Fruit fly (Drosophila melanogaster) whole organism, embryonic: ENCODE results near the gene CG10383.

ENCODE experiments used
- Abd-B ChIP-seq: fragments of 200-800 bp; sonication (Bioruptor generic); optimal IDR thresholded peaks from 2 replicates; lab custom pipeline; 2018; ENCODE audit warnings: missing biosample characterization, mild to moderate bottlenecking, missing genetic modification characterization, moderate library complexity
- Antp ChIP-seq: fragments of 200-800 bp; sonication (Bioruptor generic); optimal IDR thresholded peaks from 3 replicates; lab custom pipeline; 2016; ENCODE audit warnings: missing biosample characterization, missing genetic modification characterization
- Atf-2 ChIP-seq: fragments of 200-800 bp; sonication (Bioruptor generic); optimal IDR thresholded peaks from 2 replicates; lab custom pipeline; 2016; ENCODE audit warnings: missing biosample characterization, missing genetic modification characterization
- BEAF-32 ChIP-seq: fragments of 200-800 bp; sonication (Bioruptor generic); optimal IDR thresholded peaks from 3 replicates; lab custom pipeline; 2017; ENCODE audit warnings: missing biosample characterization, missing genetic modification characterization, mild to moderate bottlenecking, moderate library complexity, missing genetic modification reagents
- CG11560 ChIP-seq: fragments of 200-800 bp; sonication (Bioruptor generic); IDR thresholded peaks from 3 replicates; pipeline ENCODE4 v1.3.6; 2022; ENCODE audit warnings: missing biosample characterization, missing genetic modification characterization
- CG11696 ChIP-seq: fragments of 200-800 bp; sonication (Bioruptor generic); IDR thresholded peaks from 2 replicates; pipeline ENCODE4 v1.3.6; 2022; ENCODE audit warnings: missing biosample characterization, missing genetic modification characterization
- CG12071 ChIP-seq: fragments of 200-800 bp; sonication (Bioruptor generic); optimal IDR thresholded peaks from 3 replicates; lab custom pipeline; 2018; ENCODE audit warnings: missing biosample characterization, mild to moderate bottlenecking, missing genetic modification characterization
- CG12659 ChIP-seq: fragments of 200-800 bp; sonication (Bioruptor generic); optimal IDR thresholded peaks from 3 replicates; lab custom pipeline; 2017; ENCODE audit warnings: mild to moderate bottlenecking, missing biosample characterization, missing genetic modification reagents, missing genetic modification characterization
- CG12744 ChIP-seq: fragments of 200-800 bp; sonication (Bioruptor generic); optimal IDR thresholded peaks from 2 replicates; lab custom pipeline; 2016; ENCODE audit warnings: missing biosample characterization, missing genetic modification characterization
- CG12942 ChIP-seq: fragments of 200-800 bp; sonication (Bioruptor generic); optimal IDR thresholded peaks from 3 replicates; lab custom pipeline; 2016; ENCODE audit warnings: missing biosample characterization, missing genetic modification characterization
- CG13296 ChIP-seq: fragments of 200-800 bp; sonication (Bioruptor generic); optimal IDR thresholded peaks from 3 replicates; lab custom pipeline; 2018; ENCODE audit warnings: missing biosample characterization, mild to moderate bottlenecking, missing genetic modification characterization
- CG15073 ChIP-seq: fragments of 200-800 bp; sonication (Bioruptor generic); optimal IDR thresholded peaks from 2 replicates; lab custom pipeline; 2016; ENCODE audit warnings: missing biosample characterization, missing genetic modification characterization
- CG16779 ChIP-seq: fragments of 200-800 bp; sonication (Bioruptor generic); IDR thresholded peaks from 2 replicates; pipeline ENCODE4 v1.3.6; 2022; ENCODE audit warnings: missing biosample characterization, missing genetic modification characterization
- CG18262 ChIP-seq: fragments of 200-800 bp; optimal IDR thresholded peaks from 3 replicates; lab custom pipeline; 2019; ENCODE audit warnings: missing biosample characterization, mild to moderate bottlenecking, missing genetic modification characterization, moderate library complexity
- CG2116 ChIP-seq: fragments of 200-800 bp; sonication (Bioruptor generic); optimal IDR thresholded peaks from 3 replicates; lab custom pipeline; 2018; ENCODE audit warnings: missing biosample characterization, mild to moderate bottlenecking, missing genetic modification characterization
- CG2120 ChIP-seq: fragments of 200-800 bp; sonication (Bioruptor generic); optimal IDR thresholded peaks from 3 replicates; lab custom pipeline; 2016; ENCODE audit warnings: missing biosample characterization, missing genetic modification characterization
- CG30403 ChIP-seq: fragments of 200-800 bp; sonication (Bioruptor generic); optimal IDR thresholded peaks from 3 replicates; lab custom pipeline; 2016; ENCODE audit warnings: missing biosample characterization, missing genetic modification characterization
- CG3065 ChIP-seq: fragments of 200-800 bp; sonication (Bioruptor generic); optimal IDR thresholded peaks from 2 replicates; lab custom pipeline; 2016; ENCODE audit warnings: missing biosample characterization, missing genetic modification characterization
- CG3281 ChIP-seq: fragments of 200-800 bp; sonication (Bioruptor generic); optimal IDR thresholded peaks from 3 replicates; lab custom pipeline; 2017; ENCODE audit warnings: missing biosample characterization, mild to moderate bottlenecking, missing genetic modification characterization
- CG3726 ChIP-seq: fragments of 200-800 bp; sonication (Bioruptor generic); IDR thresholded peaks from 3 replicates; pipeline ENCODE4, ENCODE4 v1.3.6; 2022; ENCODE audit warnings: missing biosample characterization, missing genetic modification characterization
- CG4424 ChIP-seq: fragments of 200-800 bp; sonication (Bioruptor generic); optimal IDR thresholded peaks from 3 replicates; lab custom pipeline; 2016; ENCODE audit warnings: missing biosample characterization, missing genetic modification characterization
- CG7556 ChIP-seq: fragments of 200-800 bp; sonication (Bioruptor generic); optimal IDR thresholded peaks from 2 replicates; lab custom pipeline; 2017; ENCODE audit warnings: missing biosample characterization, mild to moderate bottlenecking, missing genetic modification characterization
- CG8924 ChIP-seq: fragments of 200-800 bp; optimal IDR thresholded peaks from 3 replicates; lab custom pipeline; 2019; ENCODE audit warnings: missing biosample characterization, mild to moderate bottlenecking, missing genetic modification characterization, moderate library complexity
- CTCF ChIP-seq: fragments of 200-800 bp; sonication (Bioruptor generic); optimal IDR thresholded peaks from 2 replicates; lab custom pipeline; 2017; ENCODE audit warnings: missing biosample characterization, mild to moderate bottlenecking, missing genetic modification characterization, moderate library complexity
- Camta ChIP-seq: fragments of 200-800 bp; sonication (Bioruptor generic); optimal IDR thresholded peaks from 2 replicates; lab custom pipeline; 2016; ENCODE audit warnings: missing biosample characterization, missing genetic modification characterization
- Dll ChIP-seq: fragments of 200-800 bp; sonication (Bioruptor generic); IDR thresholded peaks from 4 replicates; pipeline ENCODE4 v1.3.6; 2022; ENCODE audit warnings: missing biosample characterization, missing genetic modification characterization; ENCODE audit not compliant: partially characterized antibody
- ERR ChIP-seq: fragments of 200-800 bp; sonication (Bioruptor generic); optimal IDR thresholded peaks from 2 replicates; lab custom pipeline; 2016; ENCODE audit warnings: missing biosample characterization, missing genetic modification characterization
- Lhr ChIP-seq: fragments of 200-800 bp; sonication (Bioruptor generic); optimal IDR thresholded peaks from 3 replicates; lab custom pipeline; 2017; ENCODE audit warnings: mild to moderate bottlenecking, missing biosample characterization, missing genetic modification reagents, missing genetic modification characterization
- MESR4 ChIP-seq: fragments of 200-800 bp; sonication (Bioruptor generic); optimal IDR thresholded peaks from 2 replicates; lab custom pipeline; 2018; ENCODE audit warnings: missing biosample characterization, mild to moderate bottlenecking, missing genetic modification characterization, moderate library complexity
- MTF-1 ChIP-seq: fragments of 200-800 bp; sonication (Bioruptor generic); optimal IDR thresholded peaks from 2 replicates; lab custom pipeline; 2018; ENCODE audit warnings: missing biosample characterization, mild to moderate bottlenecking, missing genetic modification characterization, borderline replicate concordance
- Spps ChIP-seq: fragments of 200-800 bp; sonication (Bioruptor generic); optimal IDR thresholded peaks from 2 replicates; lab custom pipeline; 2018; ENCODE audit warnings: missing biosample characterization, mild to moderate bottlenecking, missing genetic modification characterization
- Sry-β ChIP-seq: fragments of 200-800 bp; sonication (Bioruptor generic); optimal IDR thresholded peaks from 2 replicates; lab custom pipeline; 2018; ENCODE audit warnings: missing biosample characterization, mild to moderate bottlenecking, missing genetic modification characterization, moderate library complexity
- Taf1 ChIP-seq: fragments of 200-800 bp; sonication (Bioruptor generic); IDR thresholded peaks from 2 replicates; pipeline ENCODE4 v1.3.6; 2022; ENCODE audit warnings: missing biosample characterization, missing genetic modification characterization
- YL-1 ChIP-seq: fragments of 200-800 bp; sonication (Bioruptor generic); optimal IDR thresholded peaks from 3 replicates; lab custom pipeline; 2017; ENCODE audit warnings: missing biosample characterization, mild to moderate bottlenecking, missing genetic modification characterization
- chm ChIP-seq: fragments of 200-800 bp; sonication (Bioruptor generic); IDR thresholded peaks from 2 replicates; pipeline ENCODE4 v1.3.6; 2022; ENCODE audit warnings: missing biosample characterization, missing genetic modification characterization
- chn ChIP-seq: fragments of 200-800 bp; sonication (Bioruptor generic); optimal IDR thresholded peaks from 2 replicates; lab custom pipeline; 2016; ENCODE audit warnings: missing biosample characterization, missing genetic modification characterization
- corto ChIP-seq: fragments of 200-800 bp; sonication (Bioruptor generic); optimal IDR thresholded peaks from 2 replicates; lab custom pipeline; 2016; ENCODE audit warnings: missing biosample characterization, mild to moderate bottlenecking, missing genetic modification characterization, moderate library complexity
- da ChIP-seq: fragments of 200-800 bp; sonication (Bioruptor generic); optimal IDR thresholded peaks from 2 replicates; lab custom pipeline; 2016; ENCODE audit warnings: missing biosample characterization, missing genetic modification characterization
- dmrt99B ChIP-seq: fragments of 200-800 bp; sonication (Bioruptor generic); optimal IDR thresholded peaks from 2 replicates; lab custom pipeline; 2018; ENCODE audit warnings: missing biosample characterization, mild to moderate bottlenecking, missing genetic modification characterization, moderate library complexity
- gem ChIP-seq: fragments of 200-800 bp; sonication (Bioruptor generic); optimal IDR thresholded peaks from 2 replicates; lab custom pipeline; 2019; ENCODE audit warnings: missing biosample characterization, mild to moderate bottlenecking, missing genetic modification characterization, moderate library complexity
- grn ChIP-seq: fragments of 200-800 bp; sonication (Bioruptor generic); optimal IDR thresholded peaks from 3 replicates; lab custom pipeline; 2017; ENCODE audit warnings: missing biosample characterization, missing genetic modification characterization
- gt ChIP-seq: fragments of 200-800 bp; sonication (Bioruptor generic); IDR thresholded peaks from 2 replicates; pipeline ENCODE4 v1.3.6; 2022; ENCODE audit warnings: missing biosample characterization, missing genetic modification characterization
- her ChIP-seq: fragments of 200-800 bp; sonication (Bioruptor generic); optimal IDR thresholded peaks from 2 replicates; lab custom pipeline; 2016; ENCODE audit warnings: missing biosample characterization, missing genetic modification characterization
- org-1 ChIP-seq: fragments of 200-800 bp; sonication (Bioruptor generic); optimal IDR thresholded peaks from 2 replicates; lab custom pipeline; 2017; ENCODE audit warnings: missing biosample characterization, missing genetic modification characterization
- sd ChIP-seq: fragments of 200-800 bp; sonication (Bioruptor generic); optimal IDR thresholded peaks from 3 replicates; lab custom pipeline; 2018; ENCODE audit warnings: missing biosample characterization, mild to moderate bottlenecking, missing genetic modification characterization, moderate library complexity
- shn ChIP-seq: fragments of 200-800 bp; sonication (Bioruptor generic); optimal IDR thresholded peaks from 3 replicates; lab custom pipeline; 2016; ENCODE audit warnings: missing biosample characterization, missing genetic modification characterization
- stc ChIP-seq: fragments of 200-800 bp; sonication (Bioruptor generic); IDR thresholded peaks from 2 replicates; pipeline ENCODE4 v1.3.6; 2022; ENCODE audit warnings: missing biosample characterization, missing genetic modification characterization
- sug ChIP-seq: fragments of 200-800 bp; optimal IDR thresholded peaks from 2 replicates; lab custom pipeline; 2019; ENCODE audit warnings: missing biosample characterization, mild to moderate bottlenecking, missing genetic modification characterization, moderate library complexity
- tup ChIP-seq: fragments of 200-800 bp; sonication (Bioruptor generic); optimal IDR thresholded peaks from 2 replicates; lab custom pipeline; 2016; ENCODE audit warnings: missing biosample characterization, mild to moderate bottlenecking, missing genetic modification characterization, moderate library complexity
- twi ChIP-seq: fragments of 200-800 bp; optimal IDR thresholded peaks from 2 replicates; lab custom pipeline; 2019; ENCODE audit warnings: missing biosample characterization, mild to moderate bottlenecking, missing genetic modification characterization, moderate library complexity
- yki ChIP-seq: fragments of >200 bp; optimal IDR thresholded peaks from 3 replicates; lab custom pipeline; 2018
- zf30C ChIP-seq: fragments of 200-800 bp; sonication (Bioruptor generic); optimal IDR thresholded peaks from 3 replicates; lab custom pipeline; 2018; ENCODE audit warnings: missing biosample characterization, mild to moderate bottlenecking, missing genetic modification characterization
- zfh1 ChIP-seq: fragments of 200-800 bp; sonication (Bioruptor generic); IDR thresholded peaks from 3 replicates; pipeline ENCODE4 v1.3.6; 2022; ENCODE audit warnings: missing biosample characterization, missing genetic modification characterization

CG10383 gene

dm6 chr2L:18689376-18689775, 6.0 kb downstream of the CG10383 start, which contains the start of gene CG10336 (continued):
- TF ChIP-seq org-1 (GFP tag; lab: Kevin White, UChicago): no peak
- no peak for TF ChIP-seq CG3281 (GFP tag; lab: Kevin White, UChicago)
- no peak for TF ChIP-seq Abd-B (GFP tag; lab: Kevin White, UChicago)
- no peak for TF ChIP-seq gt (GFP tag; lab: Robert Waterston, UW)
- no peak for TF ChIP-seq CG12744 (GFP tag; lab: Kevin White, UChicago)
- TF ChIP-seq CG2120: peak; percentile 18
- TF ChIP-seq CG3726: no peak
- no peak for TF ChIP-seq Taf1 (GFP tag; lab: Robert Waterston, UW)
- no peak for TF ChIP-seq CG8924 (tag; lab: Kevin White, UChicago)
- peak; percentile 60 for TF ChIP-seq YL-1 (GFP tag; lab: Kevin White, UChicago)
- TF ChIP-seq yki (lab: Kevin White, UChicago): peak; percentile 49
- no peak for TF ChIP-seq sd
- no peak for TF ChIP-seq MTF-1
- TF ChIP-seq dmrt99B (tag; lab: Kevin White, UChicago): no peak
- no peak for TF ChIP-seq CG12071
- TF ChIP-seq CG11560 (tag; lab: Robert Waterston, UW): no peak
- no peak for TF ChIP-seq CG7556 (GFP tag; lab: Kevin White, UChicago)
- TF ChIP-seq CG2116: peak; percentile 60
- no peak for TF ChIP-seq her
- peak; percentile 9 for TF ChIP-seq Lhr (GFP tag; lab: Kevin White, UChicago)
- no peak for TF ChIP-seq Camta
- no peak for TF ChIP-seq CG16779 (GFP tag; lab: Robert Waterston, UW)
- TF ChIP-seq Spps (tag; lab: Kevin White, UChicago): no peak
- TF ChIP-seq tup (GFP tag; lab: Kevin White, UChicago): no peak
- no peak for TF ChIP-seq gem (tag; lab: Kevin White, UChicago)
- no peak for TF ChIP-seq zf30C (GFP tag; lab: Kevin White, UChicago)
- peak; percentile 64 for TF ChIP-seq MESR4
- no peak for TF ChIP-seq Atf-2
- TF ChIP-seq CG30403 (GFP tag; lab: Kevin White, UChicago): no peak
- no peak for TF ChIP-seq chm
- no peak for TF ChIP-seq stc (GFP tag; lab: Robert Waterston, UW)
- no peak for TF ChIP-seq CG3065 (GFP tag; lab: Kevin White, UChicago)
- no peak for TF ChIP-seq corto (GFP tag; lab: Kevin White, UChicago)
- TF ChIP-seq shn (GFP tag; lab: Kevin White, UChicago): no peak
- no peak for TF ChIP-seq CG11696 (GFP tag; lab: Robert Waterston, UW)
- TF ChIP-seq Sry-β: peak; percentile 53
- no peak for TF ChIP-seq grn (GFP tag; lab: Kevin White, UChicago)
- TF ChIP-seq CG15073 (GFP tag; lab: Kevin White, UChicago): no peak
- peak; percentile 75 for TF ChIP-seq Dll (GFP tag; lab: Robert Waterston, UW)
- no peak for TF ChIP-seq ERR (GFP tag; lab: Kevin White, UChicago)
- TF ChIP-seq CG4424 (GFP tag; lab: Kevin White, UChicago): no peak
- no peak for TF ChIP-seq CG12659 (GFP tag; lab: Kevin White, UChicago)
- TF ChIP-seq twi: no peak
- peak; percentile 16 for TF ChIP-seq BEAF-32 (GFP tag; lab: Kevin White, UChicago)
- no peak for TF ChIP-seq zfh1 (GFP tag; lab: Robert Waterston, UW)
- TF ChIP-seq CG13296 (GFP tag; lab: Kevin White, UChicago): no peak
- TF ChIP-seq chn (GFP tag; lab: Kevin White, UChicago): no peak
- peak; percentile 34 for TF ChIP-seq sug (tag; lab: Kevin White, UChicago)
- no peak for TF ChIP-seq CG12942
- TF ChIP-seq CG18262 (tag; lab: Kevin White, UChicago): no peak
- no peak for TF ChIP-seq da (GFP tag; lab: Kevin White, UChicago)
- no peak for TF ChIP-seq Antp (GFP tag; lab: Kevin White, UChicago)
- TF ChIP-seq CTCF: no peak
